Worm (Caenorhabditis elegans): ENCODE measurements around the gene Y47D7A.7.

ce11 chrV:4421475-4421874 is 1.8 kb upstream of the Y47D7A.7 start, which contains the start of gene skr-14:
- TF ChIP-seq hlh-11 (tag; optimal IDR thresholded peaks at IDR 0.05): no peak
- no peak for TF ChIP-seq jun-1 (tag; optimal IDR thresholded peaks at IDR 0.05)
- no peak for TF ChIP-seq nhr-28 (tag; optimal IDR thresholded peaks at IDR 0.05)
- no peak for TF ChIP-seq aly-2 (tag; optimal IDR thresholded peaks at IDR 0.05)
- TF ChIP-seq lir-3 (tag; optimal IDR thresholded peaks at IDR 0.05): no peak
- TF ChIP-seq pqm-1 (tag; optimal IDR thresholded peaks at IDR 0.05): no peak
- no peak for TF ChIP-seq ces-1 (GFP tag; optimal IDR thresholded peaks at IDR 0.05)
- TF ChIP-seq lin-1 (GFP tag; IDR thresholded peaks at IDR 0.05): no peak
- TF ChIP-seq fos-1 (tag; optimal IDR thresholded peaks at IDR 0.05): no peak
- TF ChIP-seq madf-5 (GFP tag; IDR thresholded peaks at IDR 0.05): no peak
- no peak for TF ChIP-seq egl-27 (tag; optimal IDR thresholded peaks at IDR 0.05)
